Worm (Caenorhabditis elegans): Measurements from ENCODE around the gene C45B11.9.

The C45B11.9 gene

DNA sequence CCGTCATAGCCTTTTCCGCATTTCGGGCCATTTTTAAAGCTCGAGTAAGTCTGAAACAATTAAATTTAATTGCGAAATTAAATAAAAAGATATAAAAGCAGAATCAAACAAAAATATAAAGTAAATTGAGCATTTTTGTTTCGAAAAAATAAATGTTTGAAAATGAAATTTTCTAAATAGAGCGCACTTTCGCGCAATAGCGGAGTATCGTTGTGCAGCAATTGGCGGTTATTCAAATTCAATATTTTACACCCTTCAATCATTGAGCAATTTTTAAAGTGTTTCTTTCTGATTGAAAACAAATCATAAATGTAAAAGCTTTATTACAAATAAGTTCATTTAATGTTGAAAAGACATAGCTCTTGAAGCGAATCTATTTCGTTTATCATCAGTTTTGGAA, 39.5 kb upstream of the C45B11.9 start, which contains the start of gene isy-1 (continued):
- TF ChIP-seq lin-35 (GFP tag; optimal IDR thresholded peaks at IDR 0.05), result peak; percentile 97 to 98

DNA sequence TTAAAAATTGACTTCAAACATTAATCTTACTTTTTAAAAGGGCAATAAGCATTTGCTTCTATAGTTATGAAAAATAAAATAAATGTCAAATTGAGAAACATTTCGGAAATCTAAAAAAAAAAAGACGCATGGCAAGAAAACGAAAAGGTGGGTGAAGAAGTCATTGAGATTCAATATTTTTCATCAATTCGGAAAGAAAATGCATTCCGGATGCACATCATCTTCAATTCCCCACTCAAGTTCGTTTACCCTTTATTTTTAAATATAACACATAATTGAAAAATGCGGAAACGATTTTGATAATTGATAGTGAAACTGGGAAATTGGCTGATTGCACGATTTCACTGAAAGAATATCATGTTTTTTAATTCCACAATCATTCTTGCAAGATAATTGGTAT, 37.7 kb upstream of the C45B11.9 start, which contains the start of gene F53B7.4:
F53B7.4 (minus strand) TSS at position 101 of the 400 bp plus-strand sequence.
- no peak for TF ChIP-seq nhr-19 (GFP tag; conservative IDR thresholded peaks at IDR 0.05)
- no peak for TF ChIP-seq mep-1 (tag; optimal IDR thresholded peaks at IDR 0.05)
- no peak for TF ChIP-seq nhr-90 (tag; optimal IDR thresholded peaks at IDR 0.05; ENCODE audit: poor library complexity)
- no peak for TF ChIP-seq hlh-4 (tag; optimal IDR thresholded peaks at IDR 0.05)
- TF ChIP-seq nhr-11 (tag; optimal IDR thresholded peaks at IDR 0.05), result no peak
- no peak for TF ChIP-seq unc-130 (tag; optimal IDR thresholded peaks at IDR 0.05)
- no peak for TF ChIP-seq zip-4 (GFP tag; optimal IDR thresholded peaks at IDR 0.05)
- no peak for TF ChIP-seq nhr-20 (tag; optimal IDR thresholded peaks at IDR 0.05)
- no peak for TF ChIP-seq C16A3.4 (tag; optimal IDR thresholded peaks at IDR 0.05)
- TF ChIP-seq nhr-71 (tag; optimal IDR thresholded peaks at IDR 0.05), result no peak
- TF ChIP-seq pax-3 (tag; optimal IDR thresholded peaks at IDR 0.05), result no peak
- TF ChIP-seq unc-62 (GFP tag; optimal IDR thresholded peaks at IDR 0.05), result no peak

DNA sequence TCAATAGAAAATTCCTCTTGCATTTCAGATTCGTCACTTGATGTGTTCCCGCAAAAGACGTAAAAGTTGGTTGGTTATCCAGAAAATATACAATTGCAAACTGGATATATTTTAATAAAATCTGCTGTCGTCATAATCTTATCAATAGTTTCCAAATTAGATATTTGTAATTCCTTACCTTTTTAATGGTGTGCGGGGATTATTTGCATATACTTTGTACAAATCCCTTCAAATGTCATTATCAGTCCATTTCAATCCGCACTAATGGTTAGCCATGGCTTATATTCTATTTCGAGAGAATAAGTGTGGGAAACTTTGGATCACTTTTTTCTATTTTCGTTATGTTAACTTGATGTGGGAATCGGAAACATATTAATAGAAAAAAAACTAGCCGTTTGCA, 36.0 kb upstream of the C45B11.9 start:
- TF ChIP-seq nhr-47 (tag; optimal IDR thresholded peaks at IDR 0.05) (peak; percentile 12), F16B12.6 (tag; optimal IDR thresholded peaks at IDR 0.05) (no peak), dsc-1 (tag; optimal IDR thresholded peaks at IDR 0.05) (peak; percentile 92), vab-15 (tag; optimal IDR thresholded peaks at IDR 0.05) (no peak), pag-3 (tag; optimal IDR thresholded peaks at IDR 0.05; ENCODE audit: borderline replicate concordance, insufficient read depth) (no peak), sptf-1 (tag; optimal IDR thresholded peaks at IDR 0.05) (no peak), swsn-7 (tag; optimal IDR thresholded peaks at IDR 0.05) (no peak), sup-37 (GFP tag; optimal IDR thresholded peaks at IDR 0.05) (no peak), nhr-85 (tag) (no peak), lin-13 (GFP tag; optimal IDR thresholded peaks at IDR 0.05) (no peak), nhr-20 (tag; optimal IDR thresholded peaks at IDR 0.05) (no peak), efl-1 (optimal IDR thresholded peaks at IDR 0.05) (no peak), efl-1 (GFP tag; optimal IDR thresholded peaks at IDR 0.05 in 1 of 2) (no peak), egl-13 (tag; optimal IDR thresholded peaks at IDR 0.05) (no peak), ceh-8 (GFP tag; optimal IDR thresholded peaks at IDR 0.05) (no peak), snpc-4 (tag; optimal IDR thresholded peaks at IDR 0.05) (no peak)

DNA sequence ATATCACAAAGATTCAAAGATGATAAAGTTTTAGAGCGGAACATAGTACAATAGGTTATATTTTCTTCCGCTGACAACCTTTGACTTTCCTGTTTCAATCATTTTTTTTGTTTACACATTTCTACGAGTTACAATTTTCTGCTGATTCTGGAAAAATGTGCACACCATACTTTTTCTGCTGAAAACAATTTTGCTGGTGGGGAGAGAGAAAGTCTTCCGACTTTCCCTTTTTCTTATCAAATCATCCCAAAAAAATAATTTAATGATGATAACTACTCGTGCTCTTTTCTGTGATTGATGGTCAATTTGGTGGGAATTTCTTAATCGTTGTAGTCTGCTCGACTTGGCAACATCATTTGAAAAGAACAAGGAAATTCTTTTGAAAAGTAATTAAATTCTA, 32.5 kb upstream of the C45B11.9 start:
- no peak for TF ChIP-seq lin-15B (tag; optimal IDR thresholded peaks at IDR 0.05)
- peak; percentile 5 for TF ChIP-seq blmp-1 (tag; optimal IDR thresholded peaks at IDR 0.05)
- TF ChIP-seq elt-2 (tag; optimal IDR thresholded peaks at IDR 0.05), result peak; percentile 62

DNA sequence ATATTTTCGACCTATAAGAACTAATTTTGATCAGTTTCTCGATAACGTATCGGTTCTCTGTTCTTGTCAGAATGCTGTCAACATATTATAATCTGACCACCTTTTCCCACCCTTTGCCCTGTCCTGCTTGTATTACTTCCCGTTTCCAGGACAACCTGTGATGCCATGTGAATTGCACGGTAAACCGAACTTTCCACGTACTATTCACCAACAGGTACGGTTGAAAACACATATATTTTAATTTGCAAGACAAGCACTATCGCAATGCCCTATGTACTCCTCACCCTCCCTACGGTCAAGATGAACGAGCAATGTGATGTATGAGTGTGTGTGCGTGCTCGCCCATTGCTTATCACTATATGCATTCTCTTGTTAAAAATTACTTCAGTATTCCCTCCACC, 31.0 kb upstream of the C45B11.9 start:
- TF ChIP-seq hlh-17 (GFP tag; optimal IDR thresholded peaks at IDR 0.05; ENCODE audit: borderline replicate concordance) (no peak), unc-86 (tag; optimal IDR thresholded peaks at IDR 0.05) (no peak), jun-1 (tag; optimal IDR thresholded peaks at IDR 0.05) (peak; percentile 11), hlh-4 (tag; optimal IDR thresholded peaks at IDR 0.05) (no peak), efl-1 (optimal IDR thresholded peaks at IDR 0.05) (no peak), efl-1 (GFP tag; optimal IDR thresholded peaks at IDR 0.05 in 1 of 2) (peak in 1 of 2 experiments; percentile 82), dsc-1 (tag; optimal IDR thresholded peaks at IDR 0.05) (no peak), elt-2 (tag; optimal IDR thresholded peaks at IDR 0.05) (peak; percentile 71), lir-3 (tag; optimal IDR thresholded peaks at IDR 0.05; ENCODE audit: poor library complexity) (no peak), ceh-63 (GFP tag; optimal IDR thresholded peaks at IDR 0.05) (no peak)
